Fruit fly (Drosophila melanogaster): Measurements from ENCODE around the gene Calx.

Calx gene

DNA sequence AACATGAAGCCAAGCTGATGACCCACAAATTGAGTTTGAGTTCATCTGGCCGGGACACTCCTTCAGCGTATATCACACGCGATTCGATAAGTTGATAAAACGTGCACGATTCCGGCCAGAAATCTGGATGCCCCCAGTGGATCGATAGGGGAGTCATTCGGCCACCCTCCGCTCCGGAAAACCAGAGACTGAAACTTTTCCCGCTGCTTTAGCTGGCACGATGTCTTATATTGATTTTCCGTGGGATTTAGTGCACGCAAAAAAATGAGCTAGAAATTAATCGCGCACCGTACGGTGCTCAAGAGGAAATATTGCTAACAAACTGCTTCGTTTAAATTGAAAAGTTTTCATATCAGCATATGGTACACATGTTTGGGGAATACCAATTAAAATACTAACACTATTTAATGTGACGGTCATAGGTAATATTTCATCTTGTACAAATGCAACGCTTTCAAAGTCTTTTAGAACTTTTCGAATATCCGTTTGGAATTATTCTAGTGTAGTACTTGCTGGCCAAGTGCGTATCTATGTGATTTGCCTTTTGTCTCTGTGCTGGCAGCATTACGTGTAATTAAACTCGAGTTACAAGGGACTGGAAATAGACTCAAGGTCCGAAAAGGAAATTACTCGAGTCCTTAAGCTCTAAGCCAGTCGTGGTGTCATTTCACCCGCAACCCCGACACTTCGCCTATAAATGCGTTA is 21.9 kb upstream of the Calx start (continued):
- TF ChIP-seq her (GFP tag; optimal IDR thresholded peaks at IDR 0.05) (no peak), pho (GFP tag; optimal IDR thresholded peaks at IDR 0.05) (no peak), CG8281 (tag; optimal IDR thresholded peaks at IDR 0.05) (no peak), CG15601 (tag; optimal IDR thresholded peaks at IDR 0.05) (no peak), gsb (GFP tag; IDR thresholded peaks at IDR 0.05) (no peak), C15 (GFP tag; IDR thresholded peaks at IDR 0.05) (no peak), cad (GFP tag; optimal IDR thresholded peaks at IDR 0.05) (no peak), CG13894 (tag; optimal IDR thresholded peaks at IDR 0.05) (peak; percentile 88), Fer2 (tag; optimal IDR thresholded peaks at IDR 0.05) (no peak), CG4404 (GFP tag; IDR thresholded peaks at IDR 0.05) (no peak), Dp (GFP tag; optimal IDR thresholded peaks at IDR 0.05) (no peak), Nf-YC (tag; optimal IDR thresholded peaks at IDR 0.05) (no peak), fru (optimal IDR thresholded peaks at IDR 0.05) (no peak), Dad (GFP tag; optimal IDR thresholded peaks at IDR 0.05) (no peak), tll (GFP tag; optimal IDR thresholded peaks at IDR 0.05) (no peak), Sry-δ (GFP tag; optimal IDR thresholded peaks at IDR 0.05) (no peak), jumu (GFP tag; optimal IDR thresholded peaks at IDR 0.05) (no peak), kay (GFP tag; optimal IDR thresholded peaks at IDR 0.05) (no peak), trh (GFP tag; optimal IDR thresholded peaks at IDR 0.05) (no peak), Ada2b (GFP tag; IDR thresholded peaks at IDR 0.05) (no peak), ems (GFP tag; optimal IDR thresholded peaks at IDR 0.05) (no peak), CG34376 (GFP tag; optimal IDR thresholded peaks at IDR 0.05) (no peak), trem (tag; optimal IDR thresholded peaks at IDR 0.05) (no peak), CG15011 (GFP tag; optimal IDR thresholded peaks at IDR 0.05) (no peak), shn (GFP tag; optimal IDR thresholded peaks at IDR 0.05) (no peak), CG1024 (GFP tag; IDR thresholded peaks at IDR 0.05) (no peak), NC2β (GFP tag; optimal IDR thresholded peaks at IDR 0.05) (no peak), disco-r (GFP tag; optimal IDR thresholded peaks at IDR 0.05) (no peak), CG6765 (GFP tag; optimal IDR thresholded peaks at IDR 0.05) (peak; percentile 10), Poxn (GFP tag; IDR thresholded peaks at IDR 0.05) (no peak), pum (GFP tag; optimal IDR thresholded peaks at IDR 0.05) (no peak), gem (tag; optimal IDR thresholded peaks at IDR 0.05) (peak; percentile 23), ac (GFP tag; optimal IDR thresholded peaks at IDR 0.05) (no peak), CG33557 (GFP tag; optimal IDR thresholded peaks at IDR 0.05) (no peak), D19A (tag; optimal IDR thresholded peaks at IDR 0.05) (no peak), Abd-B (GFP tag; optimal IDR thresholded peaks at IDR 0.05) (no peak), Hmr (GFP tag; optimal IDR thresholded peaks at IDR 0.05) (peak; percentile 30), kni (GFP tag; optimal IDR thresholded peaks at IDR 0.05) (no peak), CG30403 (GFP tag; optimal IDR thresholded peaks at IDR 0.05) (peak; percentile 2), mam (GFP tag; optimal IDR thresholded peaks at IDR 0.05) (no peak), CG12071 (GFP tag; optimal IDR thresholded peaks at IDR 0.05) (no peak), bbx (GFP tag; IDR thresholded peaks at IDR 0.05; ENCODE audit: partially characterized antibody) (no peak), CG17802 (tag; optimal IDR thresholded peaks at IDR 0.05) (no peak), hb (GFP tag; IDR thresholded peaks at IDR 0.05; ENCODE audit: partially characterized antibody) (no peak), CG4730 (GFP tag; IDR thresholded peaks at IDR 0.05) (no peak), CG11696 (GFP tag; IDR thresholded peaks at IDR 0.05) (no peak), fd102C (GFP tag; optimal IDR thresholded peaks at IDR 0.05) (no peak), H15 (GFP tag; IDR thresholded peaks at IDR 0.05) (no peak), usp (GFP tag; optimal IDR thresholded peaks at IDR 0.05) (no peak), ssp (GFP tag; IDR thresholded peaks at IDR 0.05) (no peak), pfk (GFP tag; optimal IDR thresholded peaks at IDR 0.05) (no peak)
